Fruit fly (Drosophila melanogaster) whole organism, embryonic: ENCODE measurements around the gene trr.

Source experiments
- Atf-2 ChIP-seq: fragments of 200-800 bp; sonication (Bioruptor generic); optimal IDR thresholded peaks from 2 replicates; lab custom pipeline; 2016; ENCODE audit warnings: missing biosample characterization, missing genetic modification characterization
- CG10267 ChIP-seq: fragments of 200-800 bp; sonication (Bioruptor generic); optimal IDR thresholded peaks from 2 replicates; lab custom pipeline; 2018; ENCODE audit warnings: missing biosample characterization, mild to moderate bottlenecking, missing genetic modification characterization, moderate library complexity
- CG10565 ChIP-seq: fragments of 200-800 bp; sonication (Bioruptor generic); optimal IDR thresholded peaks from 3 replicates; lab custom pipeline; 2016; ENCODE audit warnings: missing biosample characterization, mild to moderate bottlenecking, missing genetic modification characterization
- CG11696 ChIP-seq: fragments of 200-800 bp; sonication (Bioruptor generic); IDR thresholded peaks from 2 replicates; pipeline ENCODE4 v1.3.6; 2022; ENCODE audit warnings: missing biosample characterization, missing genetic modification characterization
- CG13123 ChIP-seq: fragments of 200-800 bp; sonication (Bioruptor generic); optimal IDR thresholded peaks from 2 replicates; lab custom pipeline; 2016; ENCODE audit warnings: missing biosample characterization, missing genetic modification characterization
- CG13287 ChIP-seq: fragments of 200-800 bp; sonication (Bioruptor generic); IDR thresholded peaks from 2 replicates; pipeline ENCODE4 v1.3.6; 2022; ENCODE audit warnings: missing biosample characterization, missing genetic modification characterization; ENCODE audit not compliant: partially characterized antibody
- CG14014 ChIP-seq: fragments of 200-800 bp; sonication (Bioruptor generic); IDR thresholded peaks from 2 replicates; pipeline ENCODE4 v1.3.6; 2022; ENCODE audit warnings: missing biosample characterization, missing genetic modification characterization
- CG1529 ChIP-seq: fragments of 200-800 bp; sonication (Bioruptor generic); optimal IDR thresholded peaks from 3 replicates; lab custom pipeline; 2018; ENCODE audit warnings: missing biosample characterization, missing genetic modification characterization
- CG1603 ChIP-seq: fragments of 200-800 bp; sonication (Bioruptor generic); optimal IDR thresholded peaks from 2 replicates; lab custom pipeline; 2019; ENCODE audit warnings: missing biosample characterization, mild to moderate bottlenecking, missing genetic modification characterization, moderate library complexity
- CG17328 ChIP-seq: fragments of 200-800 bp; sonication (Bioruptor generic); IDR thresholded peaks from 2 replicates; pipeline ENCODE4 v1.3.6; 2022; ENCODE audit warnings: missing biosample characterization, missing genetic modification characterization
- CG17612 ChIP-seq: fragments of 200-800 bp; sonication (Bioruptor generic); IDR thresholded peaks from 2 replicates; pipeline ENCODE4 v1.3.6; 2022; ENCODE audit warnings: missing biosample characterization, missing genetic modification characterization
- CG1792 ChIP-seq: fragments of 200-800 bp; sonication (Bioruptor generic); optimal IDR thresholded peaks from 2 replicates; lab custom pipeline; 2016; ENCODE audit warnings: missing biosample characterization, missing genetic modification characterization
- CG18262 ChIP-seq: fragments of 200-800 bp; optimal IDR thresholded peaks from 3 replicates; lab custom pipeline; 2019; ENCODE audit warnings: missing biosample characterization, mild to moderate bottlenecking, missing genetic modification characterization, moderate library complexity
- CG3726 ChIP-seq: fragments of 200-800 bp; sonication (Bioruptor generic); IDR thresholded peaks from 3 replicates; pipeline ENCODE4, ENCODE4 v1.3.6; 2022; ENCODE audit warnings: missing biosample characterization, missing genetic modification characterization
- CG4617 ChIP-seq: fragments of 200-800 bp; sonication (Bioruptor generic); optimal IDR thresholded peaks from 3 replicates; lab custom pipeline; 2016; ENCODE audit warnings: missing biosample characterization, missing genetic modification characterization, borderline replicate concordance
- CG4854 ChIP-seq: fragments of 200-800 bp; sonication (Bioruptor generic); optimal IDR thresholded peaks from 2 replicates; lab custom pipeline; 2016; ENCODE audit warnings: missing biosample characterization, missing genetic modification characterization, inconsistent platforms
- CG7357 ChIP-seq: fragments of 200-800 bp; sonication (Bioruptor generic); IDR thresholded peaks from 3 replicates; pipeline ENCODE4 v1.3.6; 2022; ENCODE audit warnings: missing biosample characterization, missing genetic modification characterization
- CG8281 ChIP-seq: fragments of 200-800 bp; sonication (Bioruptor generic); optimal IDR thresholded peaks from 2 replicates; lab custom pipeline; 2018; ENCODE audit warnings: missing biosample characterization, mild to moderate bottlenecking, missing genetic modification characterization, moderate library complexity
- CG9215 ChIP-seq: fragments of 200-800 bp; sonication (Bioruptor generic); IDR thresholded peaks from 2 replicates; pipeline ENCODE4 v1.3.6; 2022; ENCODE audit warnings: missing biosample characterization, missing genetic modification characterization
- Dek ChIP-seq: fragments of 200-800 bp; sonication (Bioruptor generic); optimal IDR thresholded peaks from 3 replicates; lab custom pipeline; 2019; ENCODE audit warnings: missing biosample characterization, mild to moderate bottlenecking, missing genetic modification characterization, moderate library complexity
- GATAe ChIP-seq: fragments of 200-800 bp; sonication (Bioruptor generic); conservative IDR thresholded peaks from 2 replicates; pipeline ENCODE4 v1.3.6; 2022; ENCODE audit warnings: missing biosample characterization, missing genetic modification characterization
- Mes4 ChIP-seq: fragments of 200-800 bp; sonication (Bioruptor generic); optimal IDR thresholded peaks from 2 replicates; lab custom pipeline; 2016; ENCODE audit warnings: missing biosample characterization, missing genetic modification characterization
- Optix ChIP-seq: fragments of 200-800 bp; sonication (Bioruptor generic); IDR thresholded peaks from 3 replicates; pipeline ENCODE4 v1.3.6; 2022; ENCODE audit warnings: missing biosample characterization, missing genetic modification characterization
- Poxn ChIP-seq: fragments of 200-800 bp; sonication (Bioruptor generic); IDR thresholded peaks from 2 replicates; pipeline ENCODE4 v1.3.6; 2022; ENCODE audit warnings: missing biosample characterization, missing genetic modification characterization
- Rx ChIP-seq: fragments of 200-800 bp; sonication (Bioruptor generic); IDR thresholded peaks from 2 replicates; pipeline ENCODE4 v1.3.6; 2022; ENCODE audit warnings: missing biosample characterization, missing genetic modification characterization
- Vsx1 ChIP-seq: fragments of 200-800 bp; sonication (Bioruptor generic); optimal IDR thresholded peaks from 2 replicates; lab custom pipeline; 2017; ENCODE audit warnings: missing biosample characterization, mild to moderate bottlenecking, missing genetic modification characterization, missing genetic modification reagents
- Xbp1 ChIP-seq: fragments of 200-800 bp; sonication (Bioruptor generic); optimal IDR thresholded peaks from 3 replicates; lab custom pipeline; 2016; ENCODE audit warnings: missing biosample characterization, mild to moderate bottlenecking, missing genetic modification characterization
- Xrp1 ChIP-seq: fragments of 200-800 bp; sonication (Bioruptor generic); IDR thresholded peaks from 2 replicates; pipeline ENCODE4 v1.3.6; 2022; ENCODE audit warnings: missing biosample characterization, missing genetic modification characterization
- ara ChIP-seq: fragments of 200-800 bp; sonication (Bioruptor generic); IDR thresholded peaks from 2 replicates; pipeline ENCODE4 v1.3.6; 2022; ENCODE audit warnings: missing biosample characterization, missing genetic modification characterization
- bab2 ChIP-seq: fragments of 200-800 bp; sonication (Bioruptor generic); optimal IDR thresholded peaks from 2 replicates; lab custom pipeline; 2016; ENCODE audit warnings: missing biosample characterization, missing genetic modification characterization
- cg ChIP-seq: fragments of 200-800 bp; sonication (Bioruptor generic); optimal IDR thresholded peaks from 3 replicates; lab custom pipeline; 2019; ENCODE audit warnings: missing biosample characterization, mild to moderate bottlenecking, missing genetic modification characterization, moderate library complexity
- danr ChIP-seq: fragments of 200-800 bp; sonication (Bioruptor generic); IDR thresholded peaks from 2 replicates; pipeline ENCODE4 v1.3.6; 2022; ENCODE audit warnings: missing biosample characterization, missing genetic modification characterization
- dati ChIP-seq: fragments of 200-800 bp; sonication (Bioruptor generic); IDR thresholded peaks from 2 replicates; pipeline ENCODE4 v1.3.6; 2022; ENCODE audit warnings: missing biosample characterization, missing genetic modification characterization
- dpn ChIP-seq, 2 experiments: fragments of 200-800 bp; sonication (Bioruptor generic); optimal IDR thresholded peaks; 3 replicates each; lab custom pipeline; 2016; ENCODE audit warnings: missing biosample characterization in 2 of 2, missing genetic modification characterization in 2 of 2
- exex ChIP-seq: fragments of 200-800 bp; sonication (Bioruptor generic); optimal IDR thresholded peaks from 4 replicates; lab custom pipeline; 2018; ENCODE audit warnings: missing biosample characterization, mild to moderate bottlenecking, missing genetic modification characterization, moderate library complexity
- fd102C ChIP-seq: fragments of 200-800 bp; sonication (Bioruptor generic); optimal IDR thresholded peaks from 2 replicates; lab custom pipeline; 2018; ENCODE audit warnings: missing biosample characterization, mild to moderate bottlenecking, missing genetic modification characterization, moderate library complexity
- gce ChIP-seq: fragments of 200-800 bp; sonication (Bioruptor generic); IDR thresholded peaks from 3 replicates; pipeline ENCODE4 v1.3.6; 2022; ENCODE audit warnings: missing biosample characterization, missing genetic modification characterization
- grau ChIP-seq: fragments of 200-800 bp; optimal IDR thresholded peaks from 3 replicates; lab custom pipeline; 2019; ENCODE audit warnings: missing biosample characterization, mild to moderate bottlenecking, missing genetic modification characterization, moderate library complexity
- insv ChIP-seq, 2 experiments: fragments of 200-800 bp; sonication (Bioruptor generic); optimal IDR thresholded peaks; 3 replicates each; lab custom pipeline; 2016 to 2018; ENCODE audit warnings: missing biosample characterization in 2 of 2, missing genetic modification characterization in 2 of 2
- kah ChIP-seq: fragments of 200-800 bp; sonication (Bioruptor generic); optimal IDR thresholded peaks from 2 replicates; lab custom pipeline; 2018; ENCODE audit warnings: missing biosample characterization, mild to moderate bottlenecking, missing genetic modification characterization
- nom ChIP-seq: fragments of 200-800 bp; sonication (Bioruptor generic); optimal IDR thresholded peaks from 2 replicates; lab custom pipeline; 2017; ENCODE audit warnings: missing biosample characterization, missing genetic modification characterization, mild to moderate bottlenecking, moderate library complexity, missing genetic modification reagents
- onecut ChIP-seq: fragments of 200-800 bp; sonication (Bioruptor generic); IDR thresholded peaks from 2 replicates; pipeline ENCODE4 v1.3.6; 2022; ENCODE audit warnings: missing biosample characterization, missing genetic modification characterization
- p53 ChIP-seq: fragments of 200-800 bp; sonication (Bioruptor generic); optimal IDR thresholded peaks from 2 replicates; lab custom pipeline; 2016; ENCODE audit warnings: missing biosample characterization, missing genetic modification characterization
- pan ChIP-seq, 4 experiments: fragments of >200 bp in 3 of 4; fragments of 200-800 bp in 1 of 4; sonication (Bioruptor generic) in 1 of 4; optimal IDR thresholded peaks in 3 of 4; IDR thresholded peaks in 1 of 4; 2 replicates each; pipeline versions ENCODE4 v1.3.6 to Lab custom; 2017 to 2022; ENCODE audit warnings: missing biosample characterization in 2 of 4, missing genetic modification characterization in 2 of 4, mixed read lengths in 1 of 4
- phol ChIP-seq: fragments of 200-800 bp; sonication (Bioruptor generic); optimal IDR thresholded peaks from 3 replicates; lab custom pipeline; 2018; ENCODE audit warnings: missing biosample characterization, mild to moderate bottlenecking, missing genetic modification characterization, moderate library complexity
- ranshi ChIP-seq: fragments of 200-800 bp; sonication (Bioruptor generic); IDR thresholded peaks from 2 replicates; pipeline ENCODE4 v1.3.6; 2022; ENCODE audit warnings: missing biosample characterization, missing genetic modification characterization
- sens-2 ChIP-seq: fragments of 200-800 bp; sonication (Bioruptor generic); IDR thresholded peaks from 2 replicates; pipeline ENCODE4 v1.3.6; 2022; ENCODE audit warnings: missing biosample characterization, missing genetic modification characterization
- sug ChIP-seq: fragments of 200-800 bp; optimal IDR thresholded peaks from 2 replicates; lab custom pipeline; 2019; ENCODE audit warnings: missing biosample characterization, mild to moderate bottlenecking, missing genetic modification characterization, moderate library complexity
- tx ChIP-seq: fragments of 200-800 bp; sonication (Bioruptor generic); optimal IDR thresholded peaks from 2 replicates; lab custom pipeline; 2016; ENCODE audit warnings: missing biosample characterization, missing genetic modification characterization

Gene trr

DNA sequence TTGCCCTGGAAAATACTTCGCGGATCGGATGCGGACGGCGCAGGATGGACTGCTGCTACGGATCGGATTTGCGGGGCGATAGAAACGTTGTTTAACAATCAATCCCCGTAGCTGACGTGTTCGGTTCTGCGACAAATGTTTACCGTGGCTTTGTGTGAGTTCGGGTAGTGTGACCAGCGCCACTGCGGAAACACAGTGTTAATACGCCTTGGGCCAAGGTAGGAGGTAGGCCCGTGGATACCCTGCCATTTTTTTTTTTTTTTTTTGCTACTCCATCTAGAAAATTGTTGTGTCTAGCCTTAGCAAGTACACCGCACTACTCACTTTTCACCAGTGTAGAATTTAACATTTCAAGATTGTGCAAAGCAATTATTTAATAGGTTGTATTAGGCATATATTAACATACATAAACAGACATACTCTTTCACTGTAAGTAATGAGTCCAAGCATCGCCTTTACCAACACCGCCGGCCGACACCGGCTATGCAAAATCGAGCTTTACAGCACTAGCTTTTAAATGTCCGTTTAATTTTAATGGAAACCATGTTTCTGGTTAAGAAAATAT is 28.0 kb downstream of the trr start, which contains the start of gene deltaCOP (continued):
- TF ChIP-seq fd102C (GFP tag; lab: Kevin White, UChicago): no peak
- peak; percentile 93 for TF ChIP-seq Xbp1 (GFP tag; lab: Kevin White, UChicago)
- peak; percentile 83 for TF ChIP-seq CG1792 (GFP tag; lab: Kevin White, UChicago)
- peak; percentile 83 for TF ChIP-seq grau (tag; lab: Kevin White, UChicago)
- TF ChIP-seq GATAe (GFP tag; lab: Robert Waterston, UW): no peak; the same call in 1 of the 2 replicates
- TF ChIP-seq Poxn: no peak
- peak; percentile 87 for TF ChIP-seq Optix (GFP tag; lab: Robert Waterston, UW)
- peak; percentile 70 for TF ChIP-seq CG17328 (GFP tag; lab: Robert Waterston, UW)
- TF ChIP-seq CG11696: 0 out of 2 replicates have a peak, but pooled peaks have one; percentile 42
- peak; percentile 43 for TF ChIP-seq CG10565 (GFP tag; lab: Kevin White, UChicago)
- TF ChIP-seq Vsx1 (GFP tag; lab: Kevin White, UChicago): no peak
- peak; percentile 82 for TF ChIP-seq Xrp1 (GFP tag; lab: Robert Waterston, UW)
- no peak for TF ChIP-seq CG1529 (GFP tag; lab: Kevin White, UChicago)
- TF ChIP-seq CG18262 (tag; lab: Kevin White, UChicago): peak; percentile 76
- TF ChIP-seq p53: peak; percentile 79
- peak; percentile 91 for TF ChIP-seq bab2 (GFP tag; lab: Kevin White, UChicago)
- TF ChIP-seq CG17612: 0 out of 2 replicates have a peak, but pooled peaks have one; percentile 43
- TF ChIP-seq gce: 0 out of 3 replicates have a peak, but pooled peaks have one; percentile 37
- peak; percentile 66; the same call in 2 of the 3 replicates for TF ChIP-seq CG7357 (GFP tag; lab: Robert Waterston, UW)
- peak; percentile 88 for TF ChIP-seq CG9215
- peak; percentile 70; the same call in 1 of the 2 replicates for TF ChIP-seq ranshi
- TF ChIP-seq Atf-2 (GFP tag; lab: Kevin White, UChicago): peak; percentile 88
- peak in 1 of 2 experiments; percentile 39 for TF ChIP-seq insv (GFP tag; optimal IDR thresholded peaks at IDR 0.05; lab: Kevin White, UChicago)
- peak; percentile 78 for TF ChIP-seq danr
- peak; percentile 59; the same call in 1 of the 2 replicates for TF ChIP-seq Rx (GFP tag; lab: Robert Waterston, UW)
- no peak for TF ChIP-seq ara
- TF ChIP-seq CG14014 (GFP tag; lab: Robert Waterston, UW): peak; percentile 83
- TF ChIP-seq CG1603 (tag; lab: Kevin White, UChicago): no peak
- peak; percentile 61 for TF ChIP-seq nom (GFP tag; lab: Kevin White, UChicago)
- peak; percentile 56 for TF ChIP-seq onecut
- TF ChIP-seq CG4617 (GFP tag; lab: Kevin White, UChicago): peak; percentile 78
- peak; percentile 65 for TF ChIP-seq cg (GFP tag; lab: Kevin White, UChicago)
- TF ChIP-seq CG3726: peak; percentile 68; the same call in 2 of the 3 replicates
- TF ChIP-seq CG13123 (GFP tag; lab: Kevin White, UChicago): peak; percentile 80
- peak; percentile 78 for TF ChIP-seq sug (tag; lab: Kevin White, UChicago)
- no peak for TF ChIP-seq exex
- TF ChIP-seq kah (GFP tag; lab: Kevin White, UChicago): peak; percentile 26
- peak; percentile 90 to 94 for TF ChIP-seq dpn (GFP tag; optimal IDR thresholded peaks at IDR 0.05; lab: Kevin White, UChicago)
- peak; percentile 58; the same call in 1 of the 2 replicates for TF ChIP-seq CG13287
- TF ChIP-seq sens-2 (GFP tag; lab: Robert Waterston, UW): peak; percentile 39; the same call in 1 of the 2 replicates
- TF ChIP-seq CG8281 (tag; lab: Kevin White, UChicago): no peak
- TF ChIP-seq phol (tag; lab: Kevin White, UChicago): peak; percentile 84
- TF ChIP-seq Mes4: peak; percentile 84
- no peak for TF ChIP-seq dati (GFP tag; lab: Robert Waterston, UW)
- peak; percentile 93 for TF ChIP-seq CG10267
- peak; percentile 46 for TF ChIP-seq CG4854
- peak; percentile 74 for TF ChIP-seq Dek
- peak; percentile 92 for TF ChIP-seq tx (GFP tag; lab: Kevin White, UChicago)
- TF ChIP-seq pan (optimal IDR thresholded peaks at IDR 0.05; lab: Kevin White, UChicago): peak in 1 of 2 experiments; percentile 42
- TF ChIP-seq pan (GFP tag; optimal IDR thresholded peaks at IDR 0.05 in 1 of 2, IDR thresholded peaks at IDR 0.05 in 1 of 2): peak in 1 of 2 experiments; percentile 76
